Fruit fly (Drosophila melanogaster): ENCODE data around the gene wac.

Gene wac

dm6 chr3L:299952-300605 lies 42.1 kb downstream of the wac start (continued):
- TF ChIP-seq ap (GFP tag; IDR thresholded peaks at IDR 0.05) (no peak), CG10979 (tag; optimal IDR thresholded peaks at IDR 0.05) (no peak), Dip3 (GFP tag; optimal IDR thresholded peaks at IDR 0.05) (no peak), CG14710 (tag; optimal IDR thresholded peaks at IDR 0.05) (no peak), CkIIα-i1 (GFP tag; IDR thresholded peaks at IDR 0.05) (no peak), CG13123 (GFP tag; optimal IDR thresholded peaks at IDR 0.05) (no peak), CG10654 (GFP tag; optimal IDR thresholded peaks at IDR 0.05) (no peak), seq (GFP tag; IDR thresholded peaks at IDR 0.05) (no peak), BtbVII (GFP tag; optimal IDR thresholded peaks at IDR 0.05) (peak; percentile 45), sug (tag; optimal IDR thresholded peaks at IDR 0.05) (peak; percentile 92), luna (GFP tag; optimal IDR thresholded peaks at IDR 0.05) (no peak), CG3847 (GFP tag; IDR thresholded peaks at IDR 0.05) (0 out of 2 replicates have a peak, but pooled peaks have one; percentile 9), zfh1 (GFP tag; IDR thresholded peaks at IDR 0.05) (0 out of 3 replicates have a peak, but pooled peaks have one; percentile 12), Hr39 (optimal IDR thresholded peaks at IDR 0.05) (no peak), lola (GFP tag; optimal IDR thresholded peaks at IDR 0.05) (no peak), dan (GFP tag; IDR thresholded peaks at IDR 0.05) (no peak), CG15073 (GFP tag; optimal IDR thresholded peaks at IDR 0.05) (no peak), D19A (tag; optimal IDR thresholded peaks at IDR 0.05) (no peak), CG14667 (GFP tag; IDR thresholded peaks at IDR 0.05) (no peak), Aef1 (GFP tag; IDR thresholded peaks at IDR 0.05) (no peak), CG16813 (GFP tag; IDR thresholded peaks at IDR 0.05; ENCODE audit: partially characterized antibody) (no peak), CG17186 (GFP tag; optimal IDR thresholded peaks at IDR 0.05) (no peak), zfh2 (GFP tag; optimal IDR thresholded peaks at IDR 0.05) (no peak), Neu2 (GFP tag; optimal IDR thresholded peaks at IDR 0.05; ENCODE audit: borderline replicate concordance) (no peak), CG4730 (GFP tag; IDR thresholded peaks at IDR 0.05) (no peak), zen (tag; optimal IDR thresholded peaks at IDR 0.05) (peak; percentile 20), CG4282 (GFP tag; optimal IDR thresholded peaks at IDR 0.05) (no peak), CG14860 (GFP tag; IDR thresholded peaks at IDR 0.05; ENCODE audit: partially characterized antibody) (no peak), Six4 (GFP tag; optimal IDR thresholded peaks at IDR 0.05) (no peak), CG6175 (GFP tag; IDR thresholded peaks at IDR 0.05) (no peak), HLHmδ (GFP tag; optimal IDR thresholded peaks at IDR 0.05) (no peak), CG32767 (GFP tag; IDR thresholded peaks at IDR 0.05) (no peak), Usf (GFP tag; optimal IDR thresholded peaks at IDR 0.05) (no peak), cad (GFP tag; optimal IDR thresholded peaks at IDR 0.05) (no peak), CG8478 (optimal IDR thresholded peaks at IDR 0.05) (no peak), ranshi (GFP tag; IDR thresholded peaks at IDR 0.05) (no peak), dysf (GFP tag; IDR thresholded peaks at IDR 0.05) (no peak), Ada2b (GFP tag; IDR thresholded peaks at IDR 0.05) (no peak), CG3838 (GFP tag; optimal IDR thresholded peaks at IDR 0.05) (no peak), Myb (GFP tag; optimal IDR thresholded peaks at IDR 0.05) (no peak), pzg (GFP tag; optimal IDR thresholded peaks at IDR 0.05) (no peak), MESR4 (GFP tag; optimal IDR thresholded peaks at IDR 0.05) (no peak), Ets97D (GFP tag; optimal IDR thresholded peaks at IDR 0.05) (no peak), CoRest (tag; optimal IDR thresholded peaks at IDR 0.05) (no peak), maf-S (GFP tag; optimal IDR thresholded peaks at IDR 0.05) (no peak), Dad (GFP tag; optimal IDR thresholded peaks at IDR 0.05) (no peak), ac (GFP tag; optimal IDR thresholded peaks at IDR 0.05) (no peak), Bdp1 (GFP tag; optimal IDR thresholded peaks at IDR 0.05) (no peak), inv (GFP tag; IDR thresholded peaks at IDR 0.05; ENCODE audit: partially characterized antibody) (no peak), yki (optimal IDR thresholded peaks at IDR 0.05) (no peak), Scr (GFP tag; IDR thresholded peaks at IDR 0.05; ENCODE audit: partially characterized antibody) (no peak), Bteb2 (GFP tag; optimal IDR thresholded peaks at IDR 0.05) (no peak), Taf1 (GFP tag; IDR thresholded peaks at IDR 0.05) (no peak)

Measured in whole organism, embryonic.